Worm (Caenorhabditis elegans) whole organism, L2 larva: ENCODE data around the gene etc-1.

Experiments
- ceh-16 ChIP-seq: fragments of 150-350 bp; optimal IDR thresholded peaks from 2 replicates; lab custom pipeline; 2014; ENCODE audit warnings: missing biosample characterization, missing genetic modification characterization
- elt-3 ChIP-seq: sonication (generic microtip); optimal IDR thresholded peaks from 2 replicates; lab custom pipeline; 2017; ENCODE audit warnings: missing biosample characterization, missing genetic modification characterization
- skn-1 ChIP-seq: sonication (generic microtip); optimal IDR thresholded peaks from 2 replicates; lab custom pipeline; 2017; ENCODE audit warnings: missing biosample characterization, missing genetic modification characterization

DNA sequence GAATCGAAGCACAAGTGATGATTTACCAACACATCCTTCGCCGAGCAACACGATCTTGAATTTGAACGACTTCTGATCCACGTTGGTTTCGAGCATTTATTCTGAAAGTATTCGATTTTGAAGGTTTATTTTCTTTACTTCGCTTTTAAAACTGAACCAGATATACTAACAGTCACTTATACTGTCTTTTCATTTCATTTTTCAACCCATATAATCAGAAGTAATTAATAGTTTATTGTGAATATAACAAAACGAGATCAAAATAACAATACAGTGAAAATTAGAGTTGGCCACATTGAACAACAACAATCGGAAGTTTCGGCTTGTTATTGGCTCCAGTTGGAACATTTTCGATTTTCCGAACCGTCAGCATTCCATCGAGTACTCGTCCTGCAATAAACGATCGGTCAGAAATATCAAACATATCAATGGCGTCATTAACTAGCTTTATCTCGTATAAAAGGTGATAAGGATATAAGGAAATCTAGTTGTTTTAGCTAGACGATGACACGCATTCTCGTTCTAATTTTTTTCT is 50.3 kb downstream of the etc-1 start, which contains the start of the genes rab-21 and T01B7.13:
- TF ChIP-seq ceh-16 (tag; lab: Kevin White, UChicago) = no peak
- no peak for TF ChIP-seq skn-1 (tag; lab: Kevin White, UChicago)
- no peak for TF ChIP-seq elt-3 (tag; lab: Kevin White, UChicago)
